Fruit fly (Drosophila melanogaster): Measurements from ENCODE around the gene Gr61a.

Gr61a gene

dm6 chr3L:841260-841659 is at the start of gene Gr61a, which contains the start of gene JMJD5:
Gr61a (plus strand) TSS chr3L:841451.
JMJD5 (minus strand) TSS chr3L:841360.
- no peak for TF ChIP-seq CG8319 (GFP tag; optimal IDR thresholded peaks at IDR 0.05)

- no peak for TF ChIP-seq Sox15 (GFP tag; optimal IDR thresholded peaks at IDR 0.05)
- peak; percentile 55 for TF ChIP-seq CG4318 (GFP tag; optimal IDR thresholded peaks at IDR 0.05)
- peak; percentile 16 for TF ChIP-seq Sox102F (GFP tag; optimal IDR thresholded peaks at IDR 0.05)
- peak; percentile 61 for TF ChIP-seq achi (GFP tag; optimal IDR thresholded peaks at IDR 0.05)
- no peak for TF ChIP-seq Eip75B (GFP tag; optimal IDR thresholded peaks at IDR 0.05)
- peak; percentile 72 for TF ChIP-seq Hr4 (GFP tag; optimal IDR thresholded peaks at IDR 0.05)
- TF ChIP-seq OdsH (GFP tag; optimal IDR thresholded peaks at IDR 0.05) = peak; percentile 55
- TF ChIP-seq CG3032 (tag; optimal IDR thresholded peaks at IDR 0.05) = no peak
- peak; percentile 14 for TF ChIP-seq cyc (GFP tag; optimal IDR thresholded peaks at IDR 0.05)
- peak; percentile 40 for TF ChIP-seq Sox14 (GFP tag; optimal IDR thresholded peaks at IDR 0.05)
- peak; percentile 24 for TF ChIP-seq acj6 (GFP tag; optimal IDR thresholded peaks at IDR 0.05)
- no peak for TF ChIP-seq CG6808 (GFP tag; optimal IDR thresholded peaks at IDR 0.05)
- peak; percentile 11 for TF ChIP-seq lz (GFP tag; optimal IDR thresholded peaks at IDR 0.05)
- TF ChIP-seq Smox (GFP tag; optimal IDR thresholded peaks at IDR 0.05) = peak; percentile 3
- TF ChIP-seq svp (GFP tag) = peak; percentile 50
- TF ChIP-seq CG6854 (GFP tag; optimal IDR thresholded peaks at IDR 0.05) = no peak
- peak; percentile 7 for TF ChIP-seq Met (GFP tag; optimal IDR thresholded peaks at IDR 0.05)
- TF ChIP-seq dac (GFP tag; optimal IDR thresholded peaks at IDR 0.05) = peak; percentile 20
- TF ChIP-seq eg (GFP tag; IDR thresholded peaks at IDR 0.05) = peak; percentile 75
- TF ChIP-seq CG6276 (GFP tag; optimal IDR thresholded peaks at IDR 0.05) = peak; percentile 63
- no peak for TF ChIP-seq Ets96B (tag; optimal IDR thresholded peaks at IDR 0.05)
- TF ChIP-seq CG6163 (GFP tag; IDR thresholded peaks at IDR 0.05) = 0 out of 3 replicates have a peak, but pooled peaks have one; percentile 15
- TF ChIP-seq CG3919 (GFP tag; optimal IDR thresholded peaks at IDR 0.05) = peak; percentile 28
- peak; percentile 63 for TF ChIP-seq CG15336 (GFP tag; IDR thresholded peaks at IDR 0.05)
- TF ChIP-seq CG32006 (GFP tag; optimal IDR thresholded peaks at IDR 0.05) = peak; percentile 77
- TF ChIP-seq Eip78C (GFP tag) = peak; percentile 78
- TF ChIP-seq net (GFP tag; optimal IDR thresholded peaks at IDR 0.05) = peak; percentile 41
- no peak for TF ChIP-seq vri (GFP tag; optimal IDR thresholded peaks at IDR 0.05)
- peak; percentile 40; the same call in 1 of the 2 replicates for TF ChIP-seq CG11294 (GFP tag; IDR thresholded peaks at IDR 0.05)
- peak; percentile 10 for TF ChIP-seq Lpt (GFP tag; optimal IDR thresholded peaks at IDR 0.05)
- peak; percentile 6 for TF ChIP-seq CG10631 (GFP tag; optimal IDR thresholded peaks at IDR 0.05)
- peak; percentile 71; the same call in 2 of the 3 replicates for TF ChIP-seq CG8119 (GFP tag; IDR thresholded peaks at IDR 0.05)
- TF ChIP-seq Gug (GFP tag; IDR thresholded peaks at IDR 0.05) = 0 out of 2 replicates have a peak, but pooled peaks have one; percentile 28
- TF ChIP-seq pdm3 (GFP tag; optimal IDR thresholded peaks at IDR 0.05) = peak; percentile 38
These were observed 47.4 kb upstream of the Gr61a start for dm6 chr3L:793733-794320.

- no peak for TF ChIP-seq Hr39 (GFP tag; optimal IDR thresholded peaks at IDR 0.05)
- TF ChIP-seq CG32006 (GFP tag; optimal IDR thresholded peaks at IDR 0.05) = peak; percentile 70
- peak; percentile 21 for TF ChIP-seq achi (GFP tag; optimal IDR thresholded peaks at IDR 0.05)
- TF ChIP-seq CG16779 (tag; optimal IDR thresholded peaks at IDR 0.05) = no peak
- no peak for TF ChIP-seq ss (GFP tag; optimal IDR thresholded peaks at IDR 0.05)
- peak; percentile 10 for TF ChIP-seq CG4318 (GFP tag; optimal IDR thresholded peaks at IDR 0.05)
- TF ChIP-seq Hr4 (GFP tag; optimal IDR thresholded peaks at IDR 0.05) = peak; percentile 41
- TF ChIP-seq Gug (GFP tag; IDR thresholded peaks at IDR 0.05) = no peak
- no peak for TF ChIP-seq esn (GFP tag; optimal IDR thresholded peaks at IDR 0.05)
- TF ChIP-seq topi (GFP tag; optimal IDR thresholded peaks at IDR 0.05) = no peak
- TF ChIP-seq Ets96B (tag; optimal IDR thresholded peaks at IDR 0.05) = no peak
- TF ChIP-seq CG8119 (GFP tag; IDR thresholded peaks at IDR 0.05) = peak; percentile 73
- peak; percentile 81 for TF ChIP-seq eg (GFP tag; IDR thresholded peaks at IDR 0.05)
- no peak for TF ChIP-seq Ets21C (GFP tag; optimal IDR thresholded peaks at IDR 0.05)
- no peak for TF ChIP-seq CG11902 (GFP tag; optimal IDR thresholded peaks at IDR 0.05)
- TF ChIP-seq OdsH (GFP tag; optimal IDR thresholded peaks at IDR 0.05) = no peak
- no peak for TF ChIP-seq dsx (GFP tag; optimal IDR thresholded peaks at IDR 0.05; ENCODE audit: poor library complexity, severe bottlenecking)
- TF ChIP-seq CG8319 (GFP tag; optimal IDR thresholded peaks at IDR 0.05) = no peak
- no peak for TF ChIP-seq Sox14 (GFP tag; optimal IDR thresholded peaks at IDR 0.05)
- TF ChIP-seq vri (GFP tag; optimal IDR thresholded peaks at IDR 0.05) = no peak
- TF ChIP-seq acj6 (GFP tag; optimal IDR thresholded peaks at IDR 0.05) = no peak
- TF ChIP-seq CG3919 (GFP tag; optimal IDR thresholded peaks at IDR 0.05) = no peak
- no peak for TF ChIP-seq CG6808 (GFP tag; optimal IDR thresholded peaks at IDR 0.05)
- no peak for TF ChIP-seq CG10669 (GFP tag; optimal IDR thresholded peaks at IDR 0.05)
- TF ChIP-seq Smox (GFP tag; optimal IDR thresholded peaks at IDR 0.05) = no peak
- TF ChIP-seq pdm3 (GFP tag; optimal IDR thresholded peaks at IDR 0.05) = peak; percentile 17
- TF ChIP-seq CG6163 (GFP tag; IDR thresholded peaks at IDR 0.05) = peak; percentile 51; the same call in 1 of the 3 replicates
- no peak for TF ChIP-seq CG11762 (GFP tag; optimal IDR thresholded peaks at IDR 0.05; ENCODE audit: insufficient read depth)
- TF ChIP-seq CG6854 (GFP tag; optimal IDR thresholded peaks at IDR 0.05) = no peak
These were observed 46.8 kb upstream of the Gr61a start for dm6 chr3L:794462-794861.

Measured in whole organism, prepupa.